Worm (Caenorhabditis elegans) whole organism, young adult: ENCODE results near the gene col-130.

ENCODE experiments used
- C06A6.2 ChIP-seq: fragments of 200-800 bp; sonication (Bioruptor generic); conservative IDR thresholded peaks from 2 replicates; pipeline ENCODE4 v1.3.6; 2022; ENCODE audit warnings: missing genetic modification characterization, missing compliant biosample characterization
- hrde-1 ChIP-seq: sonication (generic microtip); optimal IDR thresholded peaks from 2 replicates; lab custom pipeline; 2016; ENCODE audit warnings: missing genetic modification characterization, mild to moderate bottlenecking, missing compliant biosample characterization, moderate library complexity, missing genotype, missing genetic modification reagents, borderline replicate concordance
- nhr-80 ChIP-seq: sonication (generic microtip); optimal IDR thresholded peaks from 2 replicates; lab custom pipeline; 2016; ENCODE audit warnings: missing genetic modification characterization, missing compliant biosample characterization
- pbrm-1 ChIP-seq: fragments of 200-800 bp; sonication (Bioruptor generic); IDR thresholded peaks from 2 replicates; pipeline ENCODE4 v1.3.6; 2022; ENCODE audit warnings: missing genetic modification reagents, missing genetic modification characterization, missing compliant biosample characterization

Gene col-130

DNA sequence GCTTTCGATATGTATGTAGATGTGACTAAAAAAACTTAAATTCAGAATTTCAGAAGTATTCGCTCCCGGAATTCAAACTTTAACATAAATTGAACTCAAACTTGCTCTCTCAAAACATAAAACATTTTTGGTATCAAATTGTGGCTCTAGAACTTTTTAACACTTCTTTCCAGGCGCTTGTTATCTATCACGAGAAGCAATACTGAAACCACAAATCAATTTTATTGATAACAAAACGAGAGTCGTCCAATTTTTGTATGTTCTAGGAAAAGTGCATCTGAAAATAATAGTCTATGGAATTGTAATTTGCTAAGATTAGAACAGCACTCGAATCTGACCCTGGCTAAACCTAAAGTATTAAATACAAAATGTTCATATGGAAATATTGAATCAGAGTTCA lies 49.4 kb downstream of the col-130 start:
- TF ChIP-seq C06A6.2 (no peak), pbrm-1 (GFP tag; lab: Robert Waterston, UW) (no peak), hrde-1 (no peak), nhr-80 (tag; lab: Kevin White, UChicago) (peak; percentile 67)
